Worm (Caenorhabditis elegans) whole organism, late embryonic: Measurements from ENCODE around the gene F19B10.4.

Experiments used
- C08G9.2 ChIP-seq: sonication (generic microtip); optimal IDR thresholded peaks from 2 replicates; lab custom pipeline; 2016; ENCODE audit warnings: mild to moderate bottlenecking, missing genetic modification characterization, moderate library complexity, missing compliant biosample characterization
- C38D4.7 ChIP-seq: fragments of 200-800 bp; sonication (Bioruptor generic); optimal IDR thresholded peaks from 2 replicates; lab custom pipeline; 2018; ENCODE audit warnings: mild to moderate bottlenecking, missing genetic modification characterization, moderate library complexity, missing compliant biosample characterization
- K09A11.1 ChIP-seq: sonication (generic microtip); optimal IDR thresholded peaks from 2 replicates; lab custom pipeline; 2017; ENCODE audit warnings: antibody characterized with exemption, mild to moderate bottlenecking, missing genetic modification characterization, missing compliant biosample characterization; ENCODE audit not compliant: insufficient read depth
- T23F11.4 ChIP-seq: fragments of 200-800 bp; sonication (Bioruptor generic); optimal IDR thresholded peaks from 2 replicates; lab custom pipeline; 2018; ENCODE audit warnings: mild to moderate bottlenecking, missing genetic modification characterization, missing compliant biosample characterization
- Y22D7AL.16 ChIP-seq: sonication (generic microtip); optimal IDR thresholded peaks from 2 replicates; lab custom pipeline; 2016; ENCODE audit warnings: missing genetic modification characterization, missing compliant biosample characterization
- ahr-1 ChIP-seq: sonication (generic microtip); optimal IDR thresholded peaks from 2 replicates; lab custom pipeline; 2016; ENCODE audit warnings: missing genetic modification characterization, missing compliant biosample characterization
- ceh-14 ChIP-seq: sonication (generic microtip); optimal IDR thresholded peaks from 2 replicates; lab custom pipeline; 2016; ENCODE audit warnings: missing genotype, missing genetic modification characterization, missing compliant biosample characterization
- ceh-18 ChIP-seq: sonication (generic microtip); optimal IDR thresholded peaks from 2 replicates; lab custom pipeline; 2016; ENCODE audit warnings: missing genetic modification characterization, missing compliant biosample characterization
- ceh-2 ChIP-seq: sonication (generic microtip); optimal IDR thresholded peaks from 2 replicates; lab custom pipeline; 2016; ENCODE audit warnings: missing genotype, missing genetic modification characterization, missing compliant biosample characterization
- ceh-22 ChIP-seq: sonication (generic microtip); optimal IDR thresholded peaks from 2 replicates; lab custom pipeline; 2017; ENCODE audit warnings: missing biosample characterization, missing genetic modification characterization
- ceh-30 ChIP-seq: fragments of 150-350 bp; optimal IDR thresholded peaks from 2 replicates; lab custom pipeline; 2014; ENCODE audit warnings: missing biosample characterization, missing genetic modification characterization
- ceh-31 ChIP-seq: sonication (generic microtip); optimal IDR thresholded peaks from 2 replicates; lab custom pipeline; 2016; ENCODE audit warnings: missing genetic modification characterization, missing compliant biosample characterization
- ceh-34 ChIP-seq: sonication (generic microtip); optimal IDR thresholded peaks from 2 replicates; lab custom pipeline; 2016; ENCODE audit warnings: mild to moderate bottlenecking, missing genetic modification characterization, missing compliant biosample characterization
- ceh-45 ChIP-seq: fragments of 200-800 bp; sonication (Bioruptor generic); IDR thresholded peaks from 2 replicates; pipeline ENCODE4 v1.3.6; 2022; ENCODE audit warnings: missing genetic modification reagents, missing genetic modification characterization, missing compliant biosample characterization
- ceh-48 ChIP-seq: sonication (generic microtip); optimal IDR thresholded peaks from 2 replicates; lab custom pipeline; 2016; ENCODE audit warnings: missing genetic modification characterization, inconsistent platforms, missing compliant biosample characterization
- ceh-9 ChIP-seq: sonication (generic microtip); optimal IDR thresholded peaks from 2 replicates; lab custom pipeline; 2016; ENCODE audit warnings: mild to moderate bottlenecking, missing genetic modification characterization, inconsistent platforms, missing compliant biosample characterization
- che-1 ChIP-seq: sonication (generic microtip); optimal IDR thresholded peaks from 2 replicates; lab custom pipeline; 2016; ENCODE audit warnings: mild to moderate bottlenecking, missing genetic modification characterization, missing compliant biosample characterization
- dmd-4 ChIP-seq: sonication (generic microtip); optimal IDR thresholded peaks from 2 replicates; lab custom pipeline; 2016; ENCODE audit warnings: borderline replicate concordance, missing genetic modification characterization, missing compliant biosample characterization
- elt-2 ChIP-seq: sonication (generic microtip); optimal IDR thresholded peaks from 2 replicates; lab custom pipeline; 2016; ENCODE audit warnings: missing genetic modification reagents, missing genetic modification characterization, missing compliant biosample characterization
- elt-4 ChIP-seq: sonication (generic microtip); optimal IDR thresholded peaks from 2 replicates; lab custom pipeline; 2016; ENCODE audit warnings: missing genetic modification characterization, missing compliant biosample characterization
- fax-1 ChIP-seq: sonication (generic microtip); optimal IDR thresholded peaks from 2 replicates; lab custom pipeline; 2016; ENCODE audit warnings: missing genotype, missing genetic modification characterization, missing compliant biosample characterization
- fkh-10 ChIP-seq: fragments of 150-350 bp; optimal IDR thresholded peaks from 2 replicates; lab custom pipeline; 2014; ENCODE audit warnings: missing biosample characterization, missing genetic modification reagents, missing genetic modification characterization
- gmeb-2 ChIP-seq: sonication (generic microtip); optimal IDR thresholded peaks from 2 replicates; lab custom pipeline; 2016; ENCODE audit warnings: missing genetic modification characterization, inconsistent platforms, missing compliant biosample characterization
- hlh-13 ChIP-seq: fragments of 200-800 bp; sonication (Bioruptor generic); optimal IDR thresholded peaks from 2 replicates; lab custom pipeline; 2018; ENCODE audit warnings: mild to moderate bottlenecking, missing genetic modification characterization, missing compliant biosample characterization
- hlh-15 ChIP-seq: sonication (generic microtip); optimal IDR thresholded peaks from 2 replicates; lab custom pipeline; 2016; ENCODE audit warnings: missing genetic modification characterization, missing compliant biosample characterization
- hlh-30 ChIP-seq: sonication (generic microtip); optimal IDR thresholded peaks from 2 replicates; lab custom pipeline; 2017; ENCODE audit warnings: antibody characterized with exemption, missing genetic modification characterization, missing compliant biosample characterization; ENCODE audit not compliant: insufficient read depth
- lim-6 ChIP-seq: sonication (generic microtip); optimal IDR thresholded peaks from 2 replicates; lab custom pipeline; 2016; ENCODE audit warnings: missing genetic modification characterization, missing compliant biosample characterization
- madf-2 ChIP-seq: sonication (generic microtip); optimal IDR thresholded peaks from 2 replicates; lab custom pipeline; 2017; ENCODE audit warnings: missing genetic modification characterization, missing compliant biosample characterization
- nfya-1 ChIP-seq: sonication (generic microtip); optimal IDR thresholded peaks from 2 replicates; lab custom pipeline; 2017; ENCODE audit warnings: missing genetic modification characterization, mild to moderate bottlenecking, missing compliant biosample characterization, antibody characterized with exemption, moderate library complexity
- npax-4 ChIP-seq: sonication (generic microtip); optimal IDR thresholded peaks from 2 replicates; lab custom pipeline; 2016; ENCODE audit warnings: missing genetic modification characterization, missing compliant biosample characterization
- pag-3 ChIP-seq: sonication (generic microtip); optimal IDR thresholded peaks from 2 replicates; lab custom pipeline; 2016; ENCODE audit warnings: missing compliant biosample characterization, missing genetic modification characterization, borderline replicate concordance
- pax-1 ChIP-seq: fragments of 150-350 bp; optimal IDR thresholded peaks from 2 replicates; lab custom pipeline; 2014; ENCODE audit warnings: missing biosample characterization, missing genetic modification characterization
- pha-2 ChIP-seq: sonication (generic microtip); optimal IDR thresholded peaks from 2 replicates; lab custom pipeline; 2017; ENCODE audit warnings: mild to moderate bottlenecking, missing genetic modification characterization, missing compliant biosample characterization
- ref-2 ChIP-seq: sonication (generic microtip); optimal IDR thresholded peaks from 2 replicates; lab custom pipeline; 2016; ENCODE audit warnings: missing genetic modification characterization, missing compliant biosample characterization
- rnt-1 ChIP-seq: sonication (generic microtip); optimal IDR thresholded peaks from 2 replicates; lab custom pipeline; 2016; ENCODE audit warnings: missing genetic modification characterization, missing compliant biosample characterization
- syd-9 ChIP-seq: sonication (generic microtip); optimal IDR thresholded peaks from 2 replicates; lab custom pipeline; 2016; ENCODE audit warnings: mild to moderate bottlenecking, missing genetic modification characterization, moderate library complexity, missing compliant biosample characterization
- tbx-2 ChIP-seq: sonication (generic microtip); optimal IDR thresholded peaks from 2 replicates; lab custom pipeline; 2016; ENCODE audit warnings: missing genetic modification characterization, missing compliant biosample characterization
- tbx-7 ChIP-seq: sonication (generic microtip); optimal IDR thresholded peaks from 2 replicates; lab custom pipeline; 2016; ENCODE audit warnings: missing genotype, missing genetic modification characterization, missing compliant biosample characterization
- unc-86 ChIP-seq: sonication (generic microtip); optimal IDR thresholded peaks from 2 replicates; lab custom pipeline; 2016; ENCODE audit warnings: missing genetic modification characterization, missing compliant biosample characterization
- zip-5 ChIP-seq: sonication (generic microtip); optimal IDR thresholded peaks from 2 replicates; lab custom pipeline; 2016; ENCODE audit warnings: missing genetic modification characterization, missing compliant biosample characterization
- ztf-16 ChIP-seq: sonication (generic microtip); optimal IDR thresholded peaks from 2 replicates; lab custom pipeline; 2017; ENCODE audit warnings: missing genetic modification characterization, missing compliant biosample characterization

Gene F19B10.4

DNA sequence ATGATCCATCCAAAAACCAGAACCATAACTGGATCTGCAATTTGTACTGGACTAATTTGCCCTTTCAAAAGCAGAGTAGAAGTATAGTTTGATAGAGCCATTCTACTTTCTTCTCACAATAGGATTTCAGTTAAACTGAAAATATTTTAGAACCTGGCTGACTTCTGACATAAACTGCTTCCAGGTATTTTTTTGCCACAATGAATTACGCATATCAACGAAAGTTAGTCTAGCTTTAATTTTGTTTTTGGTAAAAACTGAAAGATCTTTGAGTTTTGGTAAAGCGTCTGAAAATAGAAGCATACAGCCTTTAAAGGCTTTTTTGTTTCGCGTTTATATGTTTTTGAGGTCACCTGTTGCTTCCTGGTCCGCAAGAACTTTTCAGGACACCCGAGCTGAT is 30.8 kb downstream of the F19B10.4 start, which contains the start of gene srx-101:
Gene srx-101 (minus strand): TSS at position 101 of the 400 bp plus-strand sequence.
- TF ChIP-seq ceh-48 (tag; lab: Kevin White, UChicago), result no peak
- no peak for TF ChIP-seq elt-2 (tag; lab: Kevin White, UChicago)
- TF ChIP-seq tbx-2, result no peak
- no peak for TF ChIP-seq K09A11.1 (tag; lab: Kevin White, UChicago)
- TF ChIP-seq pha-2 (tag; lab: Kevin White, UChicago), result no peak
- TF ChIP-seq pax-1, result no peak
- no peak for TF ChIP-seq ref-2
- TF ChIP-seq ceh-9, result no peak
- no peak for TF ChIP-seq syd-9 (tag; lab: Kevin White, UChicago)
- no peak for TF ChIP-seq hlh-13 (GFP tag; lab: Kevin White, UChicago)

DNA sequence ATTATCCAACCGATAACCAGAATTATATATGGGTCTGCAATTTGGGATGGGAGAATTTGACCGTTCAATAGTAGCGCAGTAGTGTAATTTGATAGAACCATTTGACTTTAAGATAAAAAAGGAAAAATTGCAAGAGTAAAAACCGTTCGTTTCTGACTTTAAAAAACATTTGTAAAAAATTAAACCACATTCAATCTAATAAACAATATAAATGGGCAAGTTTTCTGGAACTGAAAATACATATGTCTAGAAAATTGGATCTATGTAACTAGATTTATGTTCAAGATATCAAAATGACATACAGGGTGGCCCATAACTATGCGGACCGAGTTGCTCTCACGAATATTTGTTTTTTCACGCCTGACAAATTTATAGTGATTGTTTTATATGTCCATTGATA is 34.8 kb downstream of the F19B10.4 start, which contains the start of gene srx-102:
Gene srx-102 (minus strand): TSS at position 101 of the 400 bp plus-strand sequence.
- TF ChIP-seq fax-1 (tag; lab: Kevin White, UChicago), result no peak
- TF ChIP-seq ceh-22 (tag; lab: Kevin White, UChicago), result no peak
- no peak for TF ChIP-seq ceh-31 (tag; lab: Kevin White, UChicago)
- no peak for TF ChIP-seq ceh-9
- TF ChIP-seq tbx-2, result no peak
- no peak for TF ChIP-seq C38D4.7 (GFP tag; lab: Kevin White, UChicago)
- TF ChIP-seq gmeb-2 (tag; lab: Kevin White, UChicago), result no peak
- TF ChIP-seq Y22D7AL.16 (tag; lab: Kevin White, UChicago), result no peak
- no peak for TF ChIP-seq che-1 (tag; lab: Kevin White, UChicago)
- TF ChIP-seq, all 69 proteins: peak for 0

DNA sequence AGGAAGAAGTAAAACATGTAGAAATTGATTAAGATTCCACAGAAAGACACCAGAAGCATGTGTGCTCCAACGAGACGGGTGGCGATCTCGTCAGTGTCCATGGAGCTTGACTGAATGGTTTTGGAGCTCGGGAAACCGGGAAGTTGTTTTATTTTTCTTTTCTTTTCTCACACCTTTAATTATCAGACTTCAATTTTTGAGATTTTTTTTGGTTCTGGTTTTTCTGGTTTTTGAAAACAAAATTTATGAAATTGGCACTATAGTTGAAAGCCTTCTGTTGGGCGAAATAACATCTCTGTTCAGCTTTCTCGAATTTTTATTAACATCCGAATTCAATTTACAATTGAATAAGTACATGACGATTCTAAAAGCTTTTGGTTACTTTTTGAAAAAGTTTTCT is 39.7 kb downstream of the F19B10.4 start, which contains the start of gene srx-104:
Gene srx-104 (minus strand): TSS at position 101 of the 400 bp plus-strand sequence.
- TF ChIP-seq T23F11.4, result no peak
- TF ChIP-seq dmd-4 (tag; lab: Kevin White, UChicago), result no peak
- no peak for TF ChIP-seq pag-3 (tag; lab: Kevin White, UChicago)
- TF ChIP-seq elt-2 (tag; lab: Kevin White, UChicago), result no peak
- no peak for TF ChIP-seq ceh-31 (tag; lab: Kevin White, UChicago)
- TF ChIP-seq tbx-7, result no peak
- TF ChIP-seq ceh-30, result no peak
- TF ChIP-seq ahr-1 (tag; lab: Kevin White, UChicago), result no peak
- no peak for TF ChIP-seq lim-6 (tag; lab: Kevin White, UChicago)
- no peak for TF ChIP-seq pha-2 (tag; lab: Kevin White, UChicago)
- no peak for TF ChIP-seq ztf-16 (tag; lab: Kevin White, UChicago)
- no peak for TF ChIP-seq K09A11.1 (tag; lab: Kevin White, UChicago)
- no peak for TF ChIP-seq fkh-10
- no peak for TF ChIP-seq ceh-14 (tag; lab: Kevin White, UChicago)
- no peak for TF ChIP-seq ceh-2 (tag; lab: Kevin White, UChicago)
- no peak for TF ChIP-seq Y22D7AL.16 (tag; lab: Kevin White, UChicago)
- TF ChIP-seq madf-2 (tag; lab: Kevin White, UChicago), result no peak
- no peak for TF ChIP-seq elt-4 (tag; lab: Kevin White, UChicago)
- TF ChIP-seq ceh-34, result no peak
- no peak for TF ChIP-seq C08G9.2 (tag; lab: Kevin White, UChicago)

DNA sequence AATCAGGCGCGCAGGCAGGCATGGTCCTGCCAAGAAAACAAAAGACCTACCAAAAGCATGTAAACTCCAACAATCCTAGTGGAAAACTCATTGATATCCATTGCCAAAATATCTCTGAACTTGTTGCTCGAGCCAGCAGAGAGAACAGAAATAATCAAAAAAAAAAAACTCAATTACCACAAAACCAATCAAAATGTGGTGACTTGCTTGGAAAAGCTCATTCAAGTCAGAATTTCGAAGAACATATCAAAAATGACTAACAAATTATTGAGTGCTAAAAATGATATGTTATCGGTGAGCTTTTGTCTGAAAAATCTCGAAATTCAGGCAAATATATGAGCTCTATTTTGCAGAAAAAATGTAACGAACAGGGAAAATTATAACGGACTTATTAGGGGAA is 41.4 kb downstream of the F19B10.4 start, which contains the start of gene srx-105:
Gene srx-105 (minus strand): TSS at position 101 of the 400 bp plus-strand sequence.
- no peak for TF ChIP-seq unc-86 (tag; lab: Kevin White, UChicago)
- TF ChIP-seq hlh-15 (tag; lab: Kevin White, UChicago), result no peak
- no peak for TF ChIP-seq npax-4
- TF ChIP-seq zip-5, result no peak
- TF ChIP-seq madf-2 (tag; lab: Kevin White, UChicago), result no peak
- no peak for TF ChIP-seq elt-2 (tag; lab: Kevin White, UChicago)
- no peak for TF ChIP-seq dmd-4 (tag; lab: Kevin White, UChicago)
- TF ChIP-seq fax-1 (tag; lab: Kevin White, UChicago), result no peak
- TF ChIP-seq nfya-1 (tag; lab: Kevin White, UChicago), result no peak
- TF ChIP-seq ztf-16 (tag; lab: Kevin White, UChicago), result no peak
- no peak for TF ChIP-seq syd-9 (tag; lab: Kevin White, UChicago)
- no peak for TF ChIP-seq hlh-30 (tag; lab: Kevin White, UChicago)
- no peak for TF ChIP-seq pax-1
- TF ChIP-seq ceh-14 (tag; lab: Kevin White, UChicago), result no peak
- TF ChIP-seq ceh-18 (tag; lab: Kevin White, UChicago), result no peak
- TF ChIP-seq ref-2, result no peak
- no peak for TF ChIP-seq ceh-45 (GFP tag; lab: Robert Waterston, UW)
- TF ChIP-seq rnt-1 (tag; lab: Kevin White, UChicago), result no peak
- TF ChIP-seq ceh-48 (tag; lab: Kevin White, UChicago), result no peak
